Worm (Caenorhabditis elegans) whole organism, late embryonic: ENCODE measurements around the gene Y48A6B.7.

Experiments used
- K09A11.1 ChIP-seq: sonication (generic microtip); optimal IDR thresholded peaks from 2 replicates; lab custom pipeline; 2017; ENCODE audit warnings: antibody characterized with exemption, mild to moderate bottlenecking, missing genetic modification characterization, missing compliant biosample characterization; ENCODE audit not compliant: insufficient read depth
- elt-4 ChIP-seq: sonication (generic microtip); optimal IDR thresholded peaks from 2 replicates; lab custom pipeline; 2016; ENCODE audit warnings: missing genetic modification characterization, missing compliant biosample characterization
- gmeb-2 ChIP-seq: sonication (generic microtip); optimal IDR thresholded peaks from 2 replicates; lab custom pipeline; 2016; ENCODE audit warnings: missing genetic modification characterization, inconsistent platforms, missing compliant biosample characterization
- hlh-13 ChIP-seq: fragments of 200-800 bp; sonication (Bioruptor generic); optimal IDR thresholded peaks from 2 replicates; lab custom pipeline; 2018; ENCODE audit warnings: mild to moderate bottlenecking, missing genetic modification characterization, missing compliant biosample characterization
- mec-3 ChIP-seq: sonication (generic microtip); optimal IDR thresholded peaks from 2 replicates; lab custom pipeline; 2016; ENCODE audit warnings: borderline replicate concordance, missing genetic modification characterization, missing compliant biosample characterization

ce11 chrIII:11039250-11039649 is 12.9 kb upstream of the Y48A6B.7 start:
- TF ChIP-seq K09A11.1 (tag; lab: Kevin White, UChicago) (no peak), gmeb-2 (tag; lab: Kevin White, UChicago) (no peak), mec-3 (tag; lab: Kevin White, UChicago) (no peak), elt-4 (tag; lab: Kevin White, UChicago) (no peak), hlh-13 (GFP tag; lab: Kevin White, UChicago) (no peak)
